Worm (Caenorhabditis elegans) whole organism, late embryonic: ENCODE measurements around the gene R04D3.2.
A peak's percentile ranks its signal among the peaks of the same experiment; 100 is the strongest.

ENCODE experiments used
- C08G9.2 ChIP-seq: sonication (generic microtip); optimal IDR thresholded peaks from 2 replicates; lab custom pipeline; 2016; ENCODE audit warnings: mild to moderate bottlenecking, missing genetic modification characterization, moderate library complexity, missing compliant biosample characterization
- C38D4.7 ChIP-seq: fragments of 200-800 bp; sonication (Bioruptor generic); optimal IDR thresholded peaks from 2 replicates; lab custom pipeline; 2018; ENCODE audit warnings: mild to moderate bottlenecking, missing genetic modification characterization, moderate library complexity, missing compliant biosample characterization
- F13H6.1 ChIP-seq: sonication (generic microtip); optimal IDR thresholded peaks from 2 replicates; lab custom pipeline; 2016; ENCODE audit warnings: missing genetic modification characterization, missing compliant biosample characterization
- K02D7.2 ChIP-seq: sonication (generic microtip); optimal IDR thresholded peaks from 2 replicates; lab custom pipeline; 2017; ENCODE audit warnings: mild to moderate bottlenecking, missing genetic modification characterization, missing compliant biosample characterization
- K09A11.1 ChIP-seq: sonication (generic microtip); optimal IDR thresholded peaks from 2 replicates; lab custom pipeline; 2017; ENCODE audit warnings: antibody characterized with exemption, mild to moderate bottlenecking, missing genetic modification characterization, missing compliant biosample characterization; ENCODE audit not compliant: insufficient read depth
- ama-1 ChIP-seq: fragments of 150-350 bp; optimal IDR thresholded peaks from 2 replicates; lab custom pipeline; 2014
- ceh-14 ChIP-seq: sonication (generic microtip); optimal IDR thresholded peaks from 2 replicates; lab custom pipeline; 2016; ENCODE audit warnings: missing genotype, missing genetic modification characterization, missing compliant biosample characterization
- ceh-2 ChIP-seq: sonication (generic microtip); optimal IDR thresholded peaks from 2 replicates; lab custom pipeline; 2016; ENCODE audit warnings: missing genotype, missing genetic modification characterization, missing compliant biosample characterization
- ceh-22 ChIP-seq: sonication (generic microtip); optimal IDR thresholded peaks from 2 replicates; lab custom pipeline; 2017; ENCODE audit warnings: missing biosample characterization, missing genetic modification characterization
- ceh-24 ChIP-seq: sonication (generic microtip); optimal IDR thresholded peaks from 2 replicates; lab custom pipeline; 2016; ENCODE audit warnings: mild to moderate bottlenecking, missing genetic modification characterization, missing compliant biosample characterization
- ceh-30 ChIP-seq: fragments of 150-350 bp; optimal IDR thresholded peaks from 2 replicates; lab custom pipeline; 2014; ENCODE audit warnings: missing biosample characterization, missing genetic modification characterization
- ceh-31 ChIP-seq: sonication (generic microtip); optimal IDR thresholded peaks from 2 replicates; lab custom pipeline; 2016; ENCODE audit warnings: missing genetic modification characterization, missing compliant biosample characterization
- ceh-45 ChIP-seq: fragments of 200-800 bp; sonication (Bioruptor generic); IDR thresholded peaks from 2 replicates; pipeline ENCODE4 v1.3.6; 2022; ENCODE audit warnings: missing genetic modification reagents, missing genetic modification characterization, missing compliant biosample characterization
- ceh-48 ChIP-seq: sonication (generic microtip); optimal IDR thresholded peaks from 2 replicates; lab custom pipeline; 2016; ENCODE audit warnings: missing genetic modification characterization, inconsistent platforms, missing compliant biosample characterization
- ceh-6 ChIP-seq: fragments of 200-800 bp; sonication (Bioruptor generic); optimal IDR thresholded peaks from 2 replicates; lab custom pipeline; 2018; ENCODE audit warnings: mild to moderate bottlenecking, missing genetic modification characterization, missing compliant biosample characterization
- ceh-9 ChIP-seq: sonication (generic microtip); optimal IDR thresholded peaks from 2 replicates; lab custom pipeline; 2016; ENCODE audit warnings: mild to moderate bottlenecking, missing genetic modification characterization, inconsistent platforms, missing compliant biosample characterization
- dmd-4 ChIP-seq: sonication (generic microtip); optimal IDR thresholded peaks from 2 replicates; lab custom pipeline; 2016; ENCODE audit warnings: borderline replicate concordance, missing genetic modification characterization, missing compliant biosample characterization
- dve-1 ChIP-seq: sonication (generic microtip); optimal IDR thresholded peaks from 2 replicates; lab custom pipeline; 2017; ENCODE audit warnings: antibody characterized with exemption, mild to moderate bottlenecking, missing genetic modification characterization, missing compliant biosample characterization
- elt-2 ChIP-seq: sonication (generic microtip); optimal IDR thresholded peaks from 2 replicates; lab custom pipeline; 2016; ENCODE audit warnings: missing genetic modification reagents, missing genetic modification characterization, missing compliant biosample characterization
- ets-4 ChIP-seq: sonication (generic microtip); optimal IDR thresholded peaks from 2 replicates; lab custom pipeline; 2016; ENCODE audit warnings: missing genetic modification characterization, missing compliant biosample characterization
- fkh-10 ChIP-seq: fragments of 150-350 bp; optimal IDR thresholded peaks from 2 replicates; lab custom pipeline; 2014; ENCODE audit warnings: missing biosample characterization, missing genetic modification reagents, missing genetic modification characterization
- gmeb-2 ChIP-seq: sonication (generic microtip); optimal IDR thresholded peaks from 2 replicates; lab custom pipeline; 2016; ENCODE audit warnings: missing genetic modification characterization, inconsistent platforms, missing compliant biosample characterization
- hlh-13 ChIP-seq: fragments of 200-800 bp; sonication (Bioruptor generic); optimal IDR thresholded peaks from 2 replicates; lab custom pipeline; 2018; ENCODE audit warnings: mild to moderate bottlenecking, missing genetic modification characterization, missing compliant biosample characterization
- hlh-15 ChIP-seq: sonication (generic microtip); optimal IDR thresholded peaks from 2 replicates; lab custom pipeline; 2016; ENCODE audit warnings: missing genetic modification characterization, missing compliant biosample characterization
- hlh-8 ChIP-seq: sonication (generic microtip); optimal IDR thresholded peaks from 2 replicates; lab custom pipeline; 2016; ENCODE audit warnings: missing genotype, missing genetic modification characterization, missing compliant biosample characterization
- lin-11 ChIP-seq: fragments of 200-800 bp; sonication (Bioruptor generic); optimal IDR thresholded peaks from 2 replicates; lab custom pipeline; 2018; ENCODE audit warnings: mild to moderate bottlenecking, missing genetic modification characterization, missing compliant biosample characterization
- nfya-1 ChIP-seq: sonication (generic microtip); optimal IDR thresholded peaks from 2 replicates; lab custom pipeline; 2017; ENCODE audit warnings: missing genetic modification characterization, mild to moderate bottlenecking, missing compliant biosample characterization, antibody characterized with exemption, moderate library complexity
- nhr-11 ChIP-seq: fragments of 150-350 bp; optimal IDR thresholded peaks from 2 replicates; lab custom pipeline; 2014; ENCODE audit warnings: missing biosample characterization, missing genetic modification characterization
- odd-2 ChIP-seq: sonication (generic microtip); optimal IDR thresholded peaks from 2 replicates; lab custom pipeline; 2017; ENCODE audit warnings: antibody characterized with exemption, mild to moderate bottlenecking, missing genetic modification characterization, missing compliant biosample characterization
- pag-3 ChIP-seq: sonication (generic microtip); optimal IDR thresholded peaks from 2 replicates; lab custom pipeline; 2016; ENCODE audit warnings: missing compliant biosample characterization, missing genetic modification characterization, borderline replicate concordance
- ref-2 ChIP-seq: sonication (generic microtip); optimal IDR thresholded peaks from 2 replicates; lab custom pipeline; 2016; ENCODE audit warnings: missing genetic modification characterization, missing compliant biosample characterization
- rnt-1 ChIP-seq: sonication (generic microtip); optimal IDR thresholded peaks from 2 replicates; lab custom pipeline; 2016; ENCODE audit warnings: missing genetic modification characterization, missing compliant biosample characterization
- sox-2 ChIP-seq: fragments of 200-800 bp; sonication (Bioruptor generic); IDR thresholded peaks from 2 replicates; pipeline ENCODE4 v1.3.6; 2022; ENCODE audit warnings: missing genetic modification reagents, missing genetic modification characterization, missing compliant biosample characterization
- sox-4 ChIP-seq: sonication (generic microtip); optimal IDR thresholded peaks from 2 replicates; lab custom pipeline; 2017; ENCODE audit warnings: mild to moderate bottlenecking, missing genetic modification characterization, inconsistent platforms, missing compliant biosample characterization
- tbx-7 ChIP-seq: sonication (generic microtip); optimal IDR thresholded peaks from 2 replicates; lab custom pipeline; 2016; ENCODE audit warnings: missing genotype, missing genetic modification characterization, missing compliant biosample characterization
- unc-3 ChIP-seq, 2 experiments: fragments of 200-800 bp in 1 of 2; sonication (Bioruptor generic) in 1 of 2; sonication (generic microtip) in 1 of 2; conservative IDR thresholded peaks in 1 of 2; optimal IDR thresholded peaks in 1 of 2; 2 replicates each; pipeline versions ENCODE4 v1.3.6 to Lab custom; 2016 to 2022; ENCODE audit warnings: missing compliant biosample characterization in 2 of 2, missing genetic modification characterization in 2 of 2, missing genetic modification reagents in 1 of 2
- unc-86 ChIP-seq: sonication (generic microtip); optimal IDR thresholded peaks from 2 replicates; lab custom pipeline; 2016; ENCODE audit warnings: missing genetic modification characterization, missing compliant biosample characterization
- ztf-16 ChIP-seq: sonication (generic microtip); optimal IDR thresholded peaks from 2 replicates; lab custom pipeline; 2017; ENCODE audit warnings: missing genetic modification characterization, missing compliant biosample characterization

Gene R04D3.2

ce11 chrX:13311641-13312423 lies 25.4 kb upstream of the R04D3.2 start, which contains the start of gene F46G10.1:
TSS of gene F46G10.1 (minus strand) at chrX:13311755.
- TF ChIP-seq tbx-7 (tag; lab: Kevin White, UChicago), result no peak
- TF ChIP-seq fkh-10 (GFP tag; lab: Kevin White, UChicago), result no peak
- no peak for TF ChIP-seq ceh-45
- TF ChIP-seq nfya-1 (tag; lab: Kevin White, UChicago), result peak; percentile 30

ce11 chrX:13310763-13311162 lies 24.3 kb upstream of the R04D3.2 start:
- TF ChIP-seq elt-2 (tag; lab: Kevin White, UChicago), result peak; percentile 40
- no peak for TF ChIP-seq ceh-24
- TF ChIP-seq, all 69 proteins: peak for 1

ce11 chrX:13308745-13309144 lies 22.3 kb upstream of the R04D3.2 start, which contains the start of gene srxa-8:
TSS of gene srxa-8 (minus strand) at chrX:13308845.
- no peak for TF ChIP-seq ceh-48 (tag; lab: Kevin White, UChicago)
- no peak for TF ChIP-seq hlh-13 (GFP tag; lab: Kevin White, UChicago)
- TF ChIP-seq dmd-4 (tag; lab: Kevin White, UChicago), result no peak
- no peak for TF ChIP-seq ama-1 (lab: Kevin White, UChicago)
- no peak for TF ChIP-seq hlh-15 (tag; lab: Kevin White, UChicago)
- no peak for TF ChIP-seq ceh-31 (tag; lab: Kevin White, UChicago)

- TF ChIP-seq C38D4.7 (GFP tag; lab: Kevin White, UChicago) (no peak), ceh-45 (no peak), sox-4 (tag; lab: Kevin White, UChicago) (no peak), odd-2 (tag; lab: Kevin White, UChicago) (no peak), tbx-7 (tag; lab: Kevin White, UChicago) (no peak), K09A11.1 (no peak), dmd-4 (tag; lab: Kevin White, UChicago) (no peak), pag-3 (tag; lab: Kevin White, UChicago) (no peak), ceh-6 (GFP tag; lab: Kevin White, UChicago) (no peak), unc-86 (tag; lab: Kevin White, UChicago) (no peak), nhr-11 (tag; lab: Kevin White, UChicago) (no peak), ceh-30 (no peak), ceh-31 (tag; lab: Kevin White, UChicago) (no peak), dve-1 (tag; lab: Kevin White, UChicago) (no peak), F13H6.1 (tag; lab: Kevin White, UChicago) (no peak), ceh-24 (no peak), elt-2 (tag; lab: Kevin White, UChicago) (no peak)
- TF ChIP-seq, all 69 proteins: peak for 0
Measured at ce11 chrX:13307852-13308251, 21.4 kb upstream of the R04D3.2 start.

ce11 chrX:13306869-13307446 lies 20.5 kb upstream of the R04D3.2 start:
- TF ChIP-seq hlh-8, result peak; percentile 93
- TF ChIP-seq lin-11, result peak; percentile 90
- TF ChIP-seq sox-4 (tag; lab: Kevin White, UChicago), result peak; percentile 89
- TF ChIP-seq ceh-48 (tag; lab: Kevin White, UChicago), result peak; percentile 80
- TF ChIP-seq ets-4, result peak; percentile 52
- TF ChIP-seq unc-3 (GFP tag; conservative IDR thresholded peaks at IDR 0.05; lab: Robert Waterston, UW), result peak; percentile 91
- peak; percentile 92 for TF ChIP-seq unc-3 (tag; optimal IDR thresholded peaks at IDR 0.05; lab: Kevin White, UChicago)
- TF ChIP-seq ceh-9 (tag; lab: Kevin White, UChicago), result peak; percentile 77
- peak; percentile 92 for TF ChIP-seq sox-2 (GFP tag; lab: Robert Waterston, UW)
- peak; percentile 94 for TF ChIP-seq gmeb-2 (tag; lab: Kevin White, UChicago)
- TF ChIP-seq rnt-1 (tag; lab: Kevin White, UChicago), result peak; percentile 80
- TF ChIP-seq dve-1 (tag; lab: Kevin White, UChicago), result peak; percentile 95
- peak; percentile 88 for TF ChIP-seq C38D4.7 (GFP tag; lab: Kevin White, UChicago)
- TF ChIP-seq ceh-22 (tag; lab: Kevin White, UChicago), result no peak
- TF ChIP-seq ref-2 (tag; lab: Kevin White, UChicago), result peak; percentile 83
- TF ChIP-seq hlh-15 (tag; lab: Kevin White, UChicago), result peak; percentile 87
- TF ChIP-seq K09A11.1, result peak; percentile 83
- TF ChIP-seq ceh-14 (tag; lab: Kevin White, UChicago), result peak; percentile 78
- no peak for TF ChIP-seq nhr-11 (tag; lab: Kevin White, UChicago)
- TF ChIP-seq ceh-2 (tag; lab: Kevin White, UChicago), result peak; percentile 83
- TF ChIP-seq odd-2 (tag; lab: Kevin White, UChicago), result peak; percentile 69
- peak; percentile 82 for TF ChIP-seq hlh-13 (GFP tag; lab: Kevin White, UChicago)
- TF ChIP-seq K02D7.2, result peak; percentile 89
- TF ChIP-seq unc-86 (tag; lab: Kevin White, UChicago), result peak; percentile 91
- peak; percentile 89 for TF ChIP-seq ceh-45
- TF ChIP-seq C08G9.2 (tag; lab: Kevin White, UChicago), result peak; percentile 71
- peak; percentile 88 for TF ChIP-seq ztf-16 (tag; lab: Kevin White, UChicago)
